Fruit fly (Drosophila melanogaster) ovary, adult (tissue): Measurements from ENCODE around the gene lft.

Experiments used
- CG17801 ChIP-seq: fragments of 200-800 bp; optimal IDR thresholded peaks from 2 replicates; lab custom pipeline; 2019; ENCODE audit warnings: missing biosample characterization, mild to moderate bottlenecking, missing genetic modification characterization, moderate library complexity; ENCODE audit not compliant: partially characterized antibody

lft gene

dm6 chr2L:10386208-10386805 is 22.0 kb downstream of the lft start, which contains the start of the genes Cdk1 and mRpS7:
Gene Cdk1 (minus strand): TSS chr2L:10386262.
Gene mRpS7 (plus strand): TSS chr2L:10386662.
- peak; percentile 36 for TF ChIP-seq CG17801 (GFP tag; lab: Kevin White, UChicago)

- TF ChIP-seq CG17801 (GFP tag; lab: Kevin White, UChicago): no peak
These were observed 22.6 kb downstream of the lft start for dm6 chr2L:10386824-10387223.

dm6 chr2L:10387869-10388726 is 23.8 kb downstream of the lft start, which contains the start of gene da:
Gene da (plus strand): TSS chr2L:10388105.
- TF ChIP-seq CG17801 (GFP tag; lab: Kevin White, UChicago): peak; percentile 41

- TF ChIP-seq CG17801 (GFP tag; lab: Kevin White, UChicago): no peak
These were observed 29.2 kb downstream of the lft start for dm6 chr2L:10393467-10393866.

dm6 chr2L:10395035-10395434 is 30.8 kb downstream of the lft start:
- peak; percentile 8 for TF ChIP-seq CG17801 (GFP tag; lab: Kevin White, UChicago)

- no peak for TF ChIP-seq CG17801 (GFP tag; lab: Kevin White, UChicago)
These were observed 31.6 kb downstream of the lft start, which contains the start of gene Mdh1 for dm6 chr2L:10395642-10396487. Gene Mdh1 (minus strand): TSS chr2L:10396332.

- TF ChIP-seq CG17801 (GFP tag; lab: Kevin White, UChicago): peak; percentile 4
These were observed 32.2 kb downstream of the lft start, which contains the start of gene Cnot4 for dm6 chr2L:10396488-10396824. Gene Cnot4 (plus strand): TSS chr2L:10396716.

dm6 chr2L:10396877-10397587 is 32.8 kb downstream of the lft start:
- no peak for TF ChIP-seq CG17801 (GFP tag; lab: Kevin White, UChicago)

- no peak for TF ChIP-seq CG17801 (GFP tag; lab: Kevin White, UChicago)
These were observed 39.6 kb downstream of the lft start for dm6 chr2L:10403803-10404315.

dm6 chr2L:10405008-10405654 is 40.9 kb downstream of the lft start, which contains the start of the genes CG17768, LSm-4 and Ir31a:
Gene CG17768 (minus strand): TSS chr2L:10405203.
Gene LSm-4 (minus strand): TSS chr2L:10405203.
Gene Ir31a (plus strand): TSS chr2L:10405565.
- no peak for TF ChIP-seq CG17801 (GFP tag; lab: Kevin White, UChicago)

- peak; percentile 83 for TF ChIP-seq CG17801 (GFP tag; lab: Kevin White, UChicago)
These were observed 43.9 kb downstream of the lft start, which contains the start of the genes Ip259 and RpS27A for dm6 chr2L:10408122-10408576. Gene Ip259 (plus strand): TSS chr2L:10408352. Gene RpS27A (plus strand): TSS chr2L:10408352.

dm6 chr2L:10413251-10414127 is 49.2 kb downstream of the lft start, which contains the start of the genes CG5355 and Klp31E:
Gene CG5355 (minus strand): TSS chr2L:10413463.
Gene Klp31E (plus strand): TSS chr2L:10414017.
- TF ChIP-seq CG17801 (GFP tag; lab: Kevin White, UChicago): no peak
